Worm (Caenorhabditis elegans) whole organism, L2 larva: Measurements from ENCODE around the gene irld-14.
A peak's percentile ranks its signal among the peaks of the same experiment; 100 is the strongest.

Experiments used
- C34F6.9 ChIP-seq: fragments of 150-350 bp; optimal IDR thresholded peaks from 2 replicates; lab custom pipeline; 2014; ENCODE audit warnings: missing biosample characterization, missing genetic modification characterization
- F13H6.1 ChIP-seq: sonication (generic microtip); optimal IDR thresholded peaks from 2 replicates; lab custom pipeline; 2016; ENCODE audit warnings: missing genetic modification characterization, missing compliant biosample characterization
- R02D3.7 ChIP-seq: fragments of 150-350 bp; optimal IDR thresholded peaks from 2 replicates; lab custom pipeline; 2014; ENCODE audit warnings: missing biosample characterization, missing genetic modification characterization
- Y55F3AM.14 ChIP-seq: fragments of 200-800 bp; sonication (Bioruptor generic); optimal IDR thresholded peaks from 2 replicates; lab custom pipeline; 2018; ENCODE audit warnings: mild to moderate bottlenecking, missing genetic modification characterization, missing compliant biosample characterization
- alr-1 ChIP-seq: fragments of 150-350 bp; optimal IDR thresholded peaks from 2 replicates; lab custom pipeline; 2014; ENCODE audit warnings: missing biosample characterization, missing genetic modification characterization
- ama-1 ChIP-seq: fragments of 150-350 bp; optimal IDR thresholded peaks from 2 replicates; lab custom pipeline; 2018; ENCODE audit warnings: inconsistent platforms
- blmp-1 ChIP-seq: sonication (generic microtip); optimal IDR thresholded peaks from 2 replicates; lab custom pipeline; 2017; ENCODE audit warnings: missing genetic modification characterization, mild to moderate bottlenecking, missing compliant biosample characterization, antibody characterized with exemption, moderate library complexity; ENCODE audit not compliant: insufficient read depth
- ceh-16 ChIP-seq: fragments of 150-350 bp; optimal IDR thresholded peaks from 2 replicates; lab custom pipeline; 2014; ENCODE audit warnings: missing biosample characterization, missing genetic modification characterization
- crh-2 ChIP-seq: sonication (generic microtip); optimal IDR thresholded peaks from 2 replicates; lab custom pipeline; 2017; ENCODE audit warnings: missing biosample characterization, missing genetic modification characterization
- egl-27 ChIP-seq: sonication (generic microtip); optimal IDR thresholded peaks from 3 replicates; lab custom pipeline; 2017; ENCODE audit warnings: missing biosample characterization, missing genetic modification reagents, missing genetic modification characterization
- elt-1 ChIP-seq: fragments of 150-350 bp; optimal IDR thresholded peaks from 2 replicates; lab custom pipeline; 2014; ENCODE audit warnings: missing biosample characterization, missing genetic modification characterization
- elt-3 ChIP-seq: sonication (generic microtip); optimal IDR thresholded peaks from 2 replicates; lab custom pipeline; 2017; ENCODE audit warnings: missing biosample characterization, missing genetic modification characterization
- fos-1 ChIP-seq: fragments of 150-350 bp; optimal IDR thresholded peaks from 2 replicates; lab custom pipeline; 2014; ENCODE audit warnings: missing biosample characterization, missing genetic modification characterization
- lin-11 ChIP-seq: fragments of 150-350 bp; sonication (generic microtip); optimal IDR thresholded peaks from 2 replicates; lab custom pipeline; 2014; ENCODE audit warnings: missing biosample characterization, missing genetic modification characterization, inconsistent platforms, mixed read lengths
- lin-13 ChIP-seq: fragments of 150-350 bp; optimal IDR thresholded peaks from 2 replicates; lab custom pipeline; 2014; ENCODE audit warnings: missing biosample characterization, missing genetic modification reagents, missing genetic modification characterization
- lin-39 ChIP-seq: fragments of 150-350 bp; optimal IDR thresholded peaks from 2 replicates; lab custom pipeline; 2014; ENCODE audit warnings: missing biosample characterization, missing genetic modification reagents, missing genetic modification characterization
- lsy-2 ChIP-seq, 2 experiments: fragments of 150-350 bp in 1 of 2; sonication (generic microtip) in 1 of 2; optimal IDR thresholded peaks; 2 replicates each; lab custom pipeline; 2014 to 2017; ENCODE audit warnings: missing biosample characterization in 2 of 2, missing genetic modification characterization in 2 of 2
- mbf-1 ChIP-seq: sonication (generic microtip); optimal IDR thresholded peaks from 2 replicates; lab custom pipeline; 2017; ENCODE audit warnings: missing biosample characterization, missing genetic modification characterization
- nhr-10 ChIP-seq: sonication (generic microtip); optimal IDR thresholded peaks from 2 replicates; lab custom pipeline; 2017; ENCODE audit warnings: missing biosample characterization, missing genetic modification characterization
- nhr-11 ChIP-seq: fragments of 150-350 bp; optimal IDR thresholded peaks from 2 replicates; lab custom pipeline; 2014; ENCODE audit warnings: missing biosample characterization, missing genetic modification characterization
- nhr-12 ChIP-seq: fragments of 150-350 bp; optimal IDR thresholded peaks from 2 replicates; lab custom pipeline; 2014; ENCODE audit warnings: missing biosample characterization, missing genetic modification characterization
- nhr-129 ChIP-seq: fragments of 150-350 bp; optimal IDR thresholded peaks from 2 replicates; lab custom pipeline; 2014; ENCODE audit warnings: missing biosample characterization, missing genetic modification characterization
- nhr-21 ChIP-seq: fragments of 150-350 bp; optimal IDR thresholded peaks from 2 replicates; lab custom pipeline; 2014; ENCODE audit warnings: missing biosample characterization, missing genetic modification characterization
- nhr-23 ChIP-seq: fragments of 150-350 bp; optimal IDR thresholded peaks from 2 replicates; lab custom pipeline; 2014; ENCODE audit warnings: missing biosample characterization, missing genetic modification reagents, missing genetic modification characterization
- nhr-237 ChIP-seq: fragments of 150-350 bp; optimal IDR thresholded peaks from 2 replicates; lab custom pipeline; 2014; ENCODE audit warnings: missing biosample characterization, missing genetic modification characterization
- nhr-6 ChIP-seq: fragments of 150-350 bp; optimal IDR thresholded peaks from 2 replicates; lab custom pipeline; 2014; ENCODE audit warnings: missing biosample characterization, missing genetic modification characterization
- peb-1 ChIP-seq: fragments of 150-350 bp; optimal IDR thresholded peaks from 2 replicates; lab custom pipeline; 2014; ENCODE audit warnings: missing biosample characterization, missing genetic modification characterization
- sem-4 ChIP-seq: fragments of 150-350 bp; optimal IDR thresholded peaks from 2 replicates; lab custom pipeline; 2014; ENCODE audit warnings: missing biosample characterization, missing genetic modification reagents, missing genetic modification characterization
- sma-3 ChIP-seq: sonication (generic microtip); optimal IDR thresholded peaks from 2 replicates; lab custom pipeline; 2016; ENCODE audit warnings: missing genetic modification reagents, missing genetic modification characterization, missing compliant biosample characterization
- sma-9 ChIP-seq, 2 experiments: fragments of 150-350 bp in 1 of 2; sonication (generic microtip) in 1 of 2; optimal IDR thresholded peaks; 2 replicates each; lab custom pipeline; 2014 to 2016; ENCODE audit warnings: missing genetic modification characterization in 2 of 2, mild to moderate bottlenecking in 1 of 2, missing biosample characterization in 1 of 2, missing compliant biosample characterization in 1 of 2, missing genetic modification reagents in 1 of 2, moderate library complexity in 1 of 2
- snpc-4 ChIP-seq: fragments of 150-350 bp; optimal IDR thresholded peaks from 2 replicates; lab custom pipeline; 2014; ENCODE audit warnings: missing biosample characterization, missing genetic modification characterization
- unc-39 ChIP-seq: fragments of 150-350 bp; optimal IDR thresholded peaks from 2 replicates; lab custom pipeline; 2014; ENCODE audit warnings: missing biosample characterization, missing genetic modification characterization
- ztf-4 ChIP-seq: fragments of 150-350 bp; optimal IDR thresholded peaks from 2 replicates; lab custom pipeline; 2014; ENCODE audit warnings: missing biosample characterization, missing genetic modification characterization

irld-14 gene

ce11 chrV:15013328-15013727 is 17.0 kb downstream of the irld-14 start:
- TF ChIP-seq sma-3 (no peak), nhr-12 (tag; lab: Kevin White, UChicago) (no peak), ama-1 (lab: Kevin White, UChicago) (no peak), nhr-11 (tag; lab: Kevin White, UChicago) (no peak), unc-39 (no peak), lin-13 (GFP tag; lab: Kevin White, UChicago) (no peak), lin-11 (tag; lab: Kevin White, UChicago) (no peak), nhr-237 (tag; lab: Kevin White, UChicago) (no peak), crh-2 (tag; lab: Kevin White, UChicago) (no peak), sma-9 (GFP tag; optimal IDR thresholded peaks at IDR 0.05; lab: Kevin White, UChicago) (no peak), sma-9 (tag; optimal IDR thresholded peaks at IDR 0.05; lab: Kevin White, UChicago) (no peak), nhr-10 (no peak), nhr-6 (tag; lab: Kevin White, UChicago) (no peak), egl-27 (tag; lab: Kevin White, UChicago) (no peak), nhr-23 (tag; lab: Kevin White, UChicago) (no peak), lsy-2 (tag; optimal IDR thresholded peaks at IDR 0.05; lab: Kevin White, UChicago) (no peak)

ce11 chrV:15014164-15014563 is 17.8 kb downstream of the irld-14 start, which contains the start of gene obr-2:
TSS of gene obr-2 (minus strand) at chrV:15014264.
- TF ChIP-seq nhr-21 (tag; lab: Kevin White, UChicago) (no peak), blmp-1 (tag; lab: Kevin White, UChicago) (no peak), ama-1 (lab: Kevin White, UChicago) (no peak), nhr-129 (tag; lab: Kevin White, UChicago) (no peak), nhr-10 (no peak), mbf-1 (tag; lab: Kevin White, UChicago) (no peak)

- peak; percentile 33 for TF ChIP-seq sma-9 (GFP tag; optimal IDR thresholded peaks at IDR 0.05; lab: Kevin White, UChicago)
- no peak for TF ChIP-seq sma-9 (tag; optimal IDR thresholded peaks at IDR 0.05; lab: Kevin White, UChicago)
- TF ChIP-seq sma-3, result no peak
These were observed 19.5 kb downstream of the irld-14 start for ce11 chrV:15015799-15016198.

ce11 chrV:15016795-15017429 is 20.6 kb downstream of the irld-14 start:
- TF ChIP-seq nhr-129 (tag; lab: Kevin White, UChicago) (peak; percentile 31), F13H6.1 (tag; lab: Kevin White, UChicago) (peak; percentile 4), snpc-4 (no peak)
- TF ChIP-seq, all 48 proteins: peak for 2

- TF ChIP-seq sem-4 (tag; lab: Kevin White, UChicago), result no peak
- no peak for TF ChIP-seq nhr-237 (tag; lab: Kevin White, UChicago)
- no peak for TF ChIP-seq nhr-11 (tag; lab: Kevin White, UChicago)
- no peak for TF ChIP-seq peb-1 (tag; lab: Kevin White, UChicago)
- TF ChIP-seq lin-39 (tag; lab: Kevin White, UChicago), result no peak
- no peak for TF ChIP-seq fos-1 (tag; lab: Kevin White, UChicago)
- no peak for TF ChIP-seq R02D3.7 (tag; lab: Kevin White, UChicago)
- no peak for TF ChIP-seq Y55F3AM.14 (GFP tag; lab: Kevin White, UChicago)
- TF ChIP-seq nhr-21 (tag; lab: Kevin White, UChicago), result no peak
- no peak for TF ChIP-seq alr-1 (tag; lab: Kevin White, UChicago)
- TF ChIP-seq elt-1 (tag; lab: Kevin White, UChicago), result no peak
- no peak for TF ChIP-seq elt-3 (tag; lab: Kevin White, UChicago)
- TF ChIP-seq F13H6.1 (tag; lab: Kevin White, UChicago), result no peak
- TF ChIP-seq unc-39, result no peak
- no peak for TF ChIP-seq egl-27 (tag; lab: Kevin White, UChicago)
- no peak for TF ChIP-seq ztf-4
- no peak for TF ChIP-seq ceh-16
- TF ChIP-seq C34F6.9 (tag; lab: Kevin White, UChicago), result no peak
- no peak for TF ChIP-seq snpc-4
- no peak for TF ChIP-seq mbf-1 (tag; lab: Kevin White, UChicago)
These were observed 23.9 kb downstream of the irld-14 start, which contains the start of gene F14H8.2 for ce11 chrV:15020229-15020628. TSS of gene F14H8.2 (minus strand) at chrV:15020329.
